Worm (Caenorhabditis elegans) whole organism, L1 larva: ENCODE measurements around the gene mrps-10.

ENCODE experiments used
- C04F5.9 ChIP-seq: sonication (generic microtip); optimal IDR thresholded peaks from 2 replicates; lab custom pipeline; 2016; ENCODE audit warnings: missing genetic modification characterization, missing compliant biosample characterization
- C16A3.4 ChIP-seq: fragments of 150-350 bp; optimal IDR thresholded peaks from 2 replicates; lab custom pipeline; 2014; ENCODE audit warnings: missing biosample characterization, missing genetic modification characterization
- C34B4.2 ChIP-seq: sonication (generic microtip); optimal IDR thresholded peaks from 2 replicates; lab custom pipeline; 2017; ENCODE audit warnings: mild to moderate bottlenecking, missing genetic modification characterization, missing compliant biosample characterization
- blmp-1 ChIP-seq: fragments of 150-350 bp; optimal IDR thresholded peaks from 2 replicates; lab custom pipeline; 2014; ENCODE audit warnings: missing biosample characterization, missing genetic modification characterization
- ceh-8 ChIP-seq: fragments of 200-800 bp; sonication (Bioruptor generic); optimal IDR thresholded peaks from 2 replicates; lab custom pipeline; 2018; ENCODE audit warnings: mild to moderate bottlenecking, missing genetic modification characterization, moderate library complexity, missing compliant biosample characterization
- ceh-82 ChIP-seq, 3 experiments: fragments of 150-350 bp in 1 of 3; sonication (generic microtip) in 2 of 3; optimal IDR thresholded peaks; 2 replicates each; lab custom pipeline; 2014 to 2017; ENCODE audit warnings: missing biosample characterization in 3 of 3, missing genetic modification characterization in 3 of 3
- ceh-88 ChIP-seq: fragments of 200-800 bp; sonication (Bioruptor generic); IDR thresholded peaks from 2 replicates; pipeline ENCODE4 v1.3.6; 2022; ENCODE audit warnings: missing genetic modification characterization, missing compliant biosample characterization
- dpl-1 ChIP-seq, 3 experiments: fragments of 150-350 bp in 2 of 3; sonication (generic microtip) in 1 of 3; optimal IDR thresholded peaks; 2 replicates each; lab custom pipeline; 2014 to 2017; ENCODE audit warnings: missing biosample characterization in 3 of 3, missing genetic modification characterization in 3 of 3, missing genetic modification reagents in 3 of 3
- efl-1 ChIP-seq, 4 experiments: fragments of 150-350 bp; optimal IDR thresholded peaks in 3 of 4; peaks in 1 of 4; 1 replicate in 1 of 4; 2 replicates in 3 of 4; lab custom pipeline; 2014; ENCODE audit warnings: missing biosample characterization in 2 of 4, missing genetic modification characterization in 2 of 4, missing genetic modification reagents in 2 of 4
- elt-2 ChIP-seq: sonication (generic microtip); optimal IDR thresholded peaks from 2 replicates; lab custom pipeline; 2016; ENCODE audit warnings: missing genetic modification characterization, mild to moderate bottlenecking, inconsistent platforms, missing compliant biosample characterization, missing genetic modification reagents
- elt-3 ChIP-seq, 6 experiments: fragments of 150-350 bp in 1 of 6; sonication (generic microtip); optimal IDR thresholded peaks; 2 replicates each; lab custom pipeline; 2017 to 2018; ENCODE audit warnings: missing biosample characterization in 6 of 6, missing genetic modification characterization in 6 of 6, inconsistent platforms in 1 of 6
- fkh-10 ChIP-seq: sonication (generic microtip); optimal IDR thresholded peaks from 2 replicates; lab custom pipeline; 2017; ENCODE audit warnings: missing biosample characterization, missing genetic modification reagents, missing genetic modification characterization
- grh-1 ChIP-seq: fragments of 200-800 bp; sonication (Bioruptor generic); IDR thresholded peaks from 2 replicates; pipeline ENCODE4 v1.3.6; 2022; ENCODE audit warnings: missing genetic modification reagents, missing genetic modification characterization, missing compliant biosample characterization
- hlh-4 ChIP-seq: sonication (generic microtip); optimal IDR thresholded peaks from 2 replicates; lab custom pipeline; 2016; ENCODE audit warnings: mild to moderate bottlenecking, missing genetic modification characterization, missing compliant biosample characterization
- lin-14 ChIP-seq: fragments of 200-800 bp; sonication (Bioruptor generic); optimal IDR thresholded peaks from 2 replicates; lab custom pipeline; 2018; ENCODE audit warnings: mild to moderate bottlenecking, missing genetic modification characterization, moderate library complexity, missing compliant biosample characterization
- lin-35 ChIP-seq, 2 experiments: fragments of 150-350 bp; optimal IDR thresholded peaks; 2 replicates each; lab custom pipeline; 2014; ENCODE audit warnings: missing biosample characterization in 2 of 2, missing genetic modification characterization in 2 of 2, missing genetic modification reagents in 2 of 2
- lir-3 ChIP-seq: sonication (generic microtip); optimal IDR thresholded peaks from 2 replicates; lab custom pipeline; 2016; ENCODE audit warnings: mild to moderate bottlenecking, missing genetic modification characterization, moderate library complexity, missing compliant biosample characterization; ENCODE audit not compliant: poor library complexity
- lsy-2 ChIP-seq, 2 experiments: fragments of 150-350 bp; optimal IDR thresholded peaks; 2 replicates each; lab custom pipeline; 2014; ENCODE audit warnings: missing biosample characterization in 2 of 2, missing genetic modification characterization in 2 of 2
- mab-9 ChIP-seq: fragments of 200-800 bp; sonication (Bioruptor generic); IDR thresholded peaks from 2 replicates; pipeline ENCODE4 v1.3.6; 2022; ENCODE audit warnings: missing genetic modification reagents, missing genetic modification characterization, missing compliant biosample characterization
- nhr-12 ChIP-seq: sonication (generic microtip); optimal IDR thresholded peaks from 2 replicates; lab custom pipeline; 2017; ENCODE audit warnings: missing biosample characterization, missing genetic modification characterization
- nhr-19 ChIP-seq: fragments of 200-800 bp; sonication (Bioruptor generic); conservative IDR thresholded peaks from 2 replicates; pipeline ENCODE4 v1.3.6; 2022; ENCODE audit warnings: missing genetic modification characterization, missing compliant biosample characterization
- nhr-20 ChIP-seq: sonication (generic microtip); optimal IDR thresholded peaks from 2 replicates; lab custom pipeline; 2016; ENCODE audit warnings: mild to moderate bottlenecking, missing genetic modification characterization, missing compliant biosample characterization
- nhr-71 ChIP-seq: sonication (generic microtip); optimal IDR thresholded peaks from 2 replicates; lab custom pipeline; 2016; ENCODE audit warnings: mild to moderate bottlenecking, missing genetic modification characterization, moderate library complexity, missing compliant biosample characterization
- nhr-76 ChIP-seq: sonication (generic microtip); optimal IDR thresholded peaks from 2 replicates; lab custom pipeline; 2017; ENCODE audit warnings: missing biosample characterization, missing genetic modification characterization
- nhr-84 ChIP-seq: sonication (generic microtip); optimal IDR thresholded peaks from 2 replicates; lab custom pipeline; 2017; ENCODE audit warnings: missing biosample characterization, missing genetic modification characterization
- nhr-85 ChIP-seq: sonication (generic microtip); peaks from one replicate; lab custom pipeline; 2016; ENCODE audit warnings: missing genetic modification characterization, inconsistent platforms, missing compliant biosample characterization
- nhr-90 ChIP-seq: sonication (generic microtip); optimal IDR thresholded peaks from 2 replicates; lab custom pipeline; 2016; ENCODE audit warnings: mild to moderate bottlenecking, missing genetic modification characterization, missing compliant biosample characterization; ENCODE audit not compliant: poor library complexity
- pax-3 ChIP-seq: fragments of 200-800 bp; sonication (Bioruptor generic); optimal IDR thresholded peaks from 2 replicates; lab custom pipeline; 2018; ENCODE audit warnings: mild to moderate bottlenecking, missing genetic modification characterization, moderate library complexity, missing compliant biosample characterization
- pqm-1 ChIP-seq: sonication (generic microtip); optimal IDR thresholded peaks from 3 replicates; lab custom pipeline; 2017; ENCODE audit warnings: missing biosample characterization, missing genetic modification characterization
- rnt-1 ChIP-seq: sonication (generic microtip); optimal IDR thresholded peaks from 2 replicates; lab custom pipeline; 2016; ENCODE audit warnings: mild to moderate bottlenecking, missing genetic modification characterization, moderate library complexity, missing compliant biosample characterization
- skn-1 ChIP-seq: fragments of 150-350 bp; optimal IDR thresholded peaks from 2 replicates; lab custom pipeline; 2014; ENCODE audit warnings: missing biosample characterization, missing genetic modification characterization
- snu-23 ChIP-seq: sonication (generic microtip); optimal IDR thresholded peaks from 2 replicates; lab custom pipeline; 2016; ENCODE audit warnings: missing genetic modification characterization, missing compliant biosample characterization
- sox-4 ChIP-seq: sonication (generic microtip); optimal IDR thresholded peaks from 2 replicates; lab custom pipeline; 2016; ENCODE audit warnings: missing genetic modification characterization, missing compliant biosample characterization
- sptf-1 ChIP-seq: fragments of 150-350 bp; optimal IDR thresholded peaks from 2 replicates; lab custom pipeline; 2014; ENCODE audit warnings: missing biosample characterization, missing genetic modification characterization
- unc-130 ChIP-seq: fragments of 150-350 bp; optimal IDR thresholded peaks from 2 replicates; lab custom pipeline; 2017; ENCODE audit warnings: missing biosample characterization, missing genetic modification characterization, inconsistent platforms
- unc-86 ChIP-seq: sonication (generic microtip); optimal IDR thresholded peaks from 2 replicates; lab custom pipeline; 2016; ENCODE audit warnings: missing genetic modification characterization, missing compliant biosample characterization
- zag-1 ChIP-seq: fragments of 150-350 bp; optimal IDR thresholded peaks from 2 replicates; lab custom pipeline; 2014; ENCODE audit warnings: missing biosample characterization, missing genetic modification characterization
- zip-4 ChIP-seq: fragments of 200-800 bp; sonication (Bioruptor generic); optimal IDR thresholded peaks from 2 replicates; lab custom pipeline; 2018; ENCODE audit warnings: mild to moderate bottlenecking, missing genetic modification characterization, moderate library complexity, missing compliant biosample characterization

mrps-10 gene

DNA sequence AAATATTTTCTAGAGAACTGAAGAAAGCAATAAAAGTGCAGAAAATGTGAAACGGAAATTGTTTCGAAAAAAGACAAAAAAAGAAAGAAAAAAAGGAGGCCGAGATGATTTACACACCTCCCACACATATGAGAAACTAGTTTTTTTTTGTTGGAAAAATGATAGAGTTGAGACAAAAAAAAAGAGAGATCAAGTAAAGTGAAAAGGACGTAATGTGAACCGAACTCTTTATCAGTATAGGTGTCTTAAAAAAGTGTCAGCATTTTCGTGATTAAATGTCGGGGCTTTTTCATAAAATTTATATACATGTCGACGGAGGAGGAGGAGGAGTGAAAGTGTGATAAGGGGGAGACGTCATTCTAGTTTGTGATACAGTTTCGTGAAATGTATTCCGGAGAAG is 32.9 kb downstream of the mrps-10 start:
- peak; percentile 18 for TF ChIP-seq nhr-85 (tag; lab: Kevin White, UChicago)
- TF ChIP-seq efl-1 (optimal IDR thresholded peaks at IDR 0.05; lab: Kevin White, UChicago) = no peak
- TF ChIP-seq efl-1 (GFP tag; optimal IDR thresholded peaks at IDR 0.05 in 1 of 2; lab: Kevin White, UChicago) = peak in 1 of 2 experiments; percentile 77
- peak in 1 of 6 experiments; percentile 2 for TF ChIP-seq elt-3 (tag; optimal IDR thresholded peaks at IDR 0.05; lab: Kevin White, UChicago)
- no peak for TF ChIP-seq fkh-10 (GFP tag; lab: Kevin White, UChicago)
- peak; percentile 9 for TF ChIP-seq nhr-90
- no peak for TF ChIP-seq unc-130 (tag; lab: Kevin White, UChicago)
- TF ChIP-seq lin-35 (GFP tag; optimal IDR thresholded peaks at IDR 0.05; lab: Kevin White, UChicago) = peak in 1 of 2 experiments; percentile 0
- TF ChIP-seq pax-3 (tag; lab: Kevin White, UChicago) = no peak
- TF ChIP-seq elt-2 = peak; percentile 63
- TF ChIP-seq blmp-1 (tag; lab: Kevin White, UChicago) = peak; percentile 21

DNA sequence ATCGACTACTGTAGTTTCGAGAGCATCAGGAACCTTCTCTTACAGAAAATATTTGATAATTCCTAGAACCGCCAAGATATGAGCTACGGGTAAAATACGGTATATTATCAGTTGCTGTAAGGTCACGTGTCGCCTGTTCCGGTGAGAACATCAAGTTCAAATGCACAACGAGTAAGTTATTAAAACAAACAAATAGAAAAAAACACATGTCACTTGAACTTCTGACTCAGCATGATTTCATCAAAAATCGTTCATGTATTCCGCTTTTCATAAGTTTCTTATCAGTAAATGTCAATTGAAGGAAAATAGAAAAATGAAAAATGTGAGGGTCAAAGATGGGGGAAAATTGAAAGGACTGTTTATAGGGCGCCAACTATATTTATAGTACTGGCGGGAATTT is 34.3 kb downstream of the mrps-10 start:
- TF ChIP-seq hlh-4 (tag; lab: Kevin White, UChicago) (no peak), elt-2 (peak; percentile 53), dpl-1 (GFP tag; optimal IDR thresholded peaks at IDR 0.05; lab: Kevin White, UChicago) (no peak), ceh-88 (GFP tag; lab: Robert Waterston, UW) (no peak), C34B4.2 (tag; lab: Kevin White, UChicago) (no peak), lin-14 (GFP tag; lab: Kevin White, UChicago) (no peak), unc-86 (tag; lab: Kevin White, UChicago) (no peak), rnt-1 (tag; lab: Kevin White, UChicago) (no peak), snu-23 (GFP tag; lab: Kevin White, UChicago) (no peak)

DNA sequence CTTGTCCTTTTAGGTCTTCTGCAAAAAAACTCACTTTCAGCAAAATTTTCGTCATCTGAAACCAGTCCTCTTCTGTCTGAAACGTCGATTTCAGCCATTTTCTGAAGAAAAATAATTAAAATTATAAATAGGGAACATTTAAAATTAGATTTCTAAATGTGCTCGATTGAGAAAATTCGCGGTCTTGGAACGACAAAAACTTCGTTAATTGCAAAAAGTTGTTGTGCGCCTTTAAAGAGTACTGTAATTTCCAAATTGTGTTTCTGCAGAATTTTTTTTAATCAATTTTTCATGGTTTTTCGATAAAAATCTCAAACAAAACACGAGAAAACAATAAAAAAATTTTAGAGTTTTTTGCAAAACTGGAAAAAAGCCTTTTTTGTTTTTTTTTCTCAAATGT is 40.5 kb downstream of the mrps-10 start, which contains the start of gene ttm-1:
Gene ttm-1, minus strand, starts transcription at position 101 of the 400 bp plus-strand sequence.
- TF ChIP-seq sptf-1 (tag; lab: Kevin White, UChicago) = no peak

DNA sequence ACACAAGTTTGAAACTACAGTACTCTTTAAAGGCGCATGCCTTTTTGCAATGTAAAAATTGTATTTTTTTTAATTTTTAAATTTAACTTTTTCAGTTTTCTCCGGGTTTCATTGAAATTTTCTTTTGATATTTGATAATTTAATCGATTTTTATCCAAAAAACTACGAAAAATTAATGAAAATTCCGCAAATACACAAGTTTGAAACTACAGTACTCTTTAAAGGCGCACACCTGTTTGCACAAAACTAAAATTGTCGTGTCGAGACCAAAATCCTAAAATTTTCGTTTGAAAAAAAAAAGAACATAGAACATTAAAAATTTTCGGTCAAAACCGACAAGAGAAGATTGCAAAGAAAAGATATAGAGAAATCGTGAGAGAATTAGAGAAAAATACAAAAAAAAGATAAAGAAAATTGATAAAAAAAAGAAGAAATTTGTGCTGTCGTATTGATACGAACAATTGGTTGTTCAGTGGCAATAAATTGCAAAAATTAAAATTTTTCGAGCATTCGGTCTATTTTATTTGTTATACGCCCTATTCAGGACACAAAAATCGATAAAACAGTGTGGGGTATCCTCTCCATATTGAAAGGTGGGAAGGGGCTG is 41.2 kb downstream of the mrps-10 start:
- TF ChIP-seq snu-23 (GFP tag; lab: Kevin White, UChicago) = peak; percentile 1
- no peak for TF ChIP-seq lir-3 (tag; lab: Kevin White, UChicago)
- TF ChIP-seq lsy-2 (tag; optimal IDR thresholded peaks at IDR 0.05; lab: Kevin White, UChicago) = peak in 1 of 2 experiments; percentile 46
- peak; percentile 52 for TF ChIP-seq elt-2
- no peak for TF ChIP-seq nhr-19 (GFP tag; lab: Robert Waterston, UW)
- TF ChIP-seq sox-4 (tag; lab: Kevin White, UChicago) = no peak
- no peak for TF ChIP-seq efl-1 (optimal IDR thresholded peaks at IDR 0.05; lab: Kevin White, UChicago)
- peak in 1 of 2 experiments; percentile 51 for TF ChIP-seq efl-1 (GFP tag; optimal IDR thresholded peaks at IDR 0.05 in 1 of 2; lab: Kevin White, UChicago)

DNA sequence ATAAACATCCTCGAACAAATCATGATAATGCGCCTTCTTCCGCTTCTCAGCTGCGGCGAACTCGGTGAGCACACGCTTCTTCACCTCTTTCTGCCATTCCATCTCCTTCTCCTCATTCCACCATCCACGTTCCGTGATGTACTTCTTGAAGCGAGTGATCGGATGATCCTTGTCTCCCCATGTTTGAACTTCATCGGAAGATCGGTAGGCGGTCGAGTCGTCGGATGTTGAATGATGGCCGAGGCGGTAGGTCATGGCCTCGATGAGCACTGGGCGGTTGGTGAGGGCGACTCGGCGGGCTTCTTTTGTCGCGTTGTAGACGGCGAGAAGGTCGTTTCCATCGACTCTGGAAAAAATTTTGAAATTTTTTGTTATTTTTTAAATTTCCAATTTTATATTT is 42.0 kb downstream of the mrps-10 start:
- TF ChIP-seq nhr-20 (tag; lab: Kevin White, UChicago) (no peak), C04F5.9 (tag; lab: Kevin White, UChicago) (no peak), nhr-84 (tag; lab: Kevin White, UChicago) (no peak), pax-3 (tag; lab: Kevin White, UChicago) (no peak), ceh-8 (GFP tag; lab: Kevin White, UChicago) (no peak), mab-9 (GFP tag; lab: Robert Waterston, UW) (no peak)
- TF ChIP-seq, all 84 proteins: peak for 0

DNA sequence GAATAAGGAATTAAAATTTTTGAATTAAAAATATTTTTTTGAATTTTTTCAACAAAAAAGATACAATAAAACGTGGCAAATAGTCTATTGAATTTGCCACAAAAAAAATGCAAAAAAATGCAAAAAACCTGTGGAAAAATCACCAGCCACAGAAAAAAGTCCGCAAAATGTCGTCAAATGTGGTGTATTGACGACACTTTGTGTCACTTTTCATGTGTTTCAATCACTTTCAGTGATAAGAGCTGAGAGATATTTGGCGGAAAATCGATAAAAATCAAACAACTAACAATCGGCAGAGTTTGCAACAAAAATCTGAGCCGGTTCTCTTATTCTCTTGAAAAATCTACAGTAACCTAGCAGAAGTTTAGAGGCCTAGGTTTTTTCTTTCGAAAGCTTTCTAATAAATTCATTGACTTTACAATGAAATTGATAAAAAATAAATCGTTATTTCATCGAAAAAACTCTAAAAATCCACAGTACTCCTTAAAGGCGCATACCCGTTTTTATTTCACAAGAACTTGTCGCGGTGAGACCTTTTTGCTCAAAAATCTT is 45.5 kb downstream of the mrps-10 start:
- TF ChIP-seq efl-1 (optimal IDR thresholded peaks at IDR 0.05; lab: Kevin White, UChicago) = peak; percentile 51 to 59
- TF ChIP-seq efl-1 (GFP tag; optimal IDR thresholded peaks at IDR 0.05 in 1 of 2; lab: Kevin White, UChicago) = peak; percentile 55 to 95
- TF ChIP-seq pqm-1 (tag; lab: Kevin White, UChicago) = no peak
- no peak for TF ChIP-seq zip-4 (GFP tag; lab: Kevin White, UChicago)
- no peak for TF ChIP-seq C34B4.2 (tag; lab: Kevin White, UChicago)
- no peak for TF ChIP-seq grh-1 (GFP tag; lab: Robert Waterston, UW)
- peak; percentile 17 for TF ChIP-seq skn-1 (tag; lab: Kevin White, UChicago)
- TF ChIP-seq snu-23 (GFP tag; lab: Kevin White, UChicago) = peak; percentile 48
- peak; percentile 14 to 64 for TF ChIP-seq lin-35 (GFP tag; optimal IDR thresholded peaks at IDR 0.05; lab: Kevin White, UChicago)
- TF ChIP-seq lsy-2 (tag; optimal IDR thresholded peaks at IDR 0.05; lab: Kevin White, UChicago) = peak; percentile 61 to 86
- no peak for TF ChIP-seq zag-1 (tag; lab: Kevin White, UChicago)
- peak; percentile 15 for TF ChIP-seq unc-130 (tag; lab: Kevin White, UChicago)
- TF ChIP-seq ceh-82 (tag; optimal IDR thresholded peaks at IDR 0.05; lab: Kevin White, UChicago) = no peak
- TF ChIP-seq nhr-71 (tag; lab: Kevin White, UChicago) = peak; percentile 49
- TF ChIP-seq C16A3.4 (tag; lab: Kevin White, UChicago) = peak; percentile 32
- no peak for TF ChIP-seq nhr-76
- no peak for TF ChIP-seq nhr-12 (tag; lab: Kevin White, UChicago)
- TF ChIP-seq dpl-1 (GFP tag; optimal IDR thresholded peaks at IDR 0.05; lab: Kevin White, UChicago) = peak; percentile 27 to 57 (median 54)
